Worm (Caenorhabditis elegans) whole organism, mixed stage, embryonic: ENCODE measurements around the gene F15B9.10.

Source experiments
- bed-3 ChIP-seq: fragments of 200-800 bp; sonication (Bioruptor generic); optimal IDR thresholded peaks from 3 replicates; lab custom pipeline; 2018; ENCODE audit warnings: mild to moderate bottlenecking, missing genetic modification characterization, moderate library complexity, missing compliant biosample characterization
- blmp-1 ChIP-seq: fragments of 150-350 bp; optimal IDR thresholded peaks from 2 replicates; lab custom pipeline; 2014; ENCODE audit warnings: missing biosample characterization, missing genetic modification characterization
- ces-1 ChIP-seq: fragments of 150-350 bp; optimal IDR thresholded peaks from 2 replicates; lab custom pipeline; 2014; ENCODE audit warnings: missing biosample characterization, missing genetic modification reagents, missing genetic modification characterization
- elt-1 ChIP-seq: sonication (generic microtip); optimal IDR thresholded peaks from 2 replicates; lab custom pipeline; 2017; ENCODE audit warnings: missing genetic modification characterization, mild to moderate bottlenecking, missing compliant biosample characterization, antibody characterized with exemption, moderate library complexity, borderline replicate concordance; ENCODE audit not compliant: insufficient read depth
- hlh-1 ChIP-seq: fragments of 150-350 bp; optimal IDR thresholded peaks from 2 replicates; lab custom pipeline; 2014; ENCODE audit warnings: missing biosample characterization, missing genetic modification reagents, missing genetic modification characterization
- mab-5 ChIP-seq: fragments of 150-350 bp; optimal IDR thresholded peaks from 2 replicates; lab custom pipeline; 2014; ENCODE audit warnings: missing biosample characterization, missing genetic modification characterization
- mep-1 ChIP-seq: fragments of 150-350 bp; optimal IDR thresholded peaks from 2 replicates; lab custom pipeline; 2017; ENCODE audit warnings: missing biosample characterization, missing genetic modification reagents, missing genetic modification characterization, inconsistent platforms
- mls-2 ChIP-seq: sonication (generic microtip); optimal IDR thresholded peaks from 2 replicates; lab custom pipeline; 2016; ENCODE audit warnings: mild to moderate bottlenecking, missing genetic modification characterization, moderate library complexity, missing compliant biosample characterization
- nhr-12 ChIP-seq: fragments of 150-350 bp; optimal IDR thresholded peaks from 2 replicates; lab custom pipeline; 2014; ENCODE audit warnings: missing biosample characterization, missing genetic modification characterization
- nhr-237 ChIP-seq: fragments of 150-350 bp; optimal IDR thresholded peaks from 2 replicates; lab custom pipeline; 2014; ENCODE audit warnings: missing biosample characterization, missing genetic modification characterization
- pha-4 ChIP-seq: fragments of 150-350 bp; optimal IDR thresholded peaks from 2 replicates; lab custom pipeline; 2018; ENCODE audit warnings: missing biosample characterization, missing genetic modification reagents, missing genetic modification characterization
- sem-2 ChIP-seq: fragments of 200-800 bp; sonication (Bioruptor generic); optimal IDR thresholded peaks from 2 replicates; lab custom pipeline; 2018; ENCODE audit warnings: mild to moderate bottlenecking, missing genetic modification characterization, missing compliant biosample characterization
- snpc-4 ChIP-seq: fragments of 150-350 bp; optimal IDR thresholded peaks from 2 replicates; lab custom pipeline; 2014; ENCODE audit warnings: missing biosample characterization, missing genetic modification characterization
- sptf-1 ChIP-seq: sonication (generic microtip); optimal IDR thresholded peaks from 2 replicates; lab custom pipeline; 2017; ENCODE audit warnings: mild to moderate bottlenecking, missing genetic modification characterization, moderate library complexity, missing compliant biosample characterization
- tbx-8 ChIP-seq: fragments of 200-800 bp; sonication (Bioruptor generic); optimal IDR thresholded peaks from 2 replicates; lab custom pipeline; 2018; ENCODE audit warnings: mild to moderate bottlenecking, missing genetic modification characterization, moderate library complexity, missing compliant biosample characterization
- unc-62 ChIP-seq: fragments of 150-350 bp; optimal IDR thresholded peaks from 2 replicates; lab custom pipeline; 2014; ENCODE audit warnings: missing biosample characterization, missing genetic modification reagents, missing genetic modification characterization
- zip-8 ChIP-seq: fragments of 150-350 bp; optimal IDR thresholded peaks from 2 replicates; lab custom pipeline; 2014; ENCODE audit warnings: missing biosample characterization, missing genetic modification characterization
- ztf-11 ChIP-seq: fragments of 150-350 bp; optimal IDR thresholded peaks from 2 replicates; lab custom pipeline; 2014; ENCODE audit warnings: missing biosample characterization, missing genetic modification characterization

F15B9.10 gene

ce11 chrV:12964076-12964475, 44.6 kb downstream of the F15B9.10 start, which contains the start of gene srd-35:
srd-35 (plus strand) TSS chrV:12964376.
- TF ChIP-seq blmp-1 (tag; lab: Kevin White, UChicago) (no peak), sptf-1 (tag; lab: Kevin White, UChicago) (no peak), hlh-1 (no peak), unc-62 (no peak), mls-2 (no peak), elt-1 (no peak), pha-4 (no peak), tbx-8 (no peak)
- TF ChIP-seq, all 35 proteins: peak for 0

ce11 chrV:12963192-12963591, 45.5 kb downstream of the F15B9.10 start, which contains the start of gene hrg-9:
hrg-9 (minus strand) TSS chrV:12963343.
- TF ChIP-seq zip-8 (tag; lab: Kevin White, UChicago) (peak; percentile 62), snpc-4 (tag; lab: Kevin White, UChicago) (no peak)

ce11 chrV:12961085-12961560, 47.6 kb downstream of the F15B9.10 start, which contains the start of gene mpst-7:
mpst-7 (minus strand) TSS chrV:12961135.
- TF ChIP-seq ces-1 (no peak), nhr-237 (tag; lab: Kevin White, UChicago) (no peak), mab-5 (tag; lab: Kevin White, UChicago) (no peak), sem-2 (no peak), nhr-12 (no peak), bed-3 (GFP tag; lab: Kevin White, UChicago) (no peak), pha-4 (no peak), ztf-11 (tag; lab: Kevin White, UChicago) (no peak), mep-1 (tag; lab: Kevin White, UChicago) (no peak), mls-2 (no peak), snpc-4 (tag; lab: Kevin White, UChicago) (no peak)
- TF ChIP-seq, all 35 proteins: peak for 0
